Worm (Caenorhabditis elegans): ENCODE measurements around the gene Y62H9A.4.

DNA sequence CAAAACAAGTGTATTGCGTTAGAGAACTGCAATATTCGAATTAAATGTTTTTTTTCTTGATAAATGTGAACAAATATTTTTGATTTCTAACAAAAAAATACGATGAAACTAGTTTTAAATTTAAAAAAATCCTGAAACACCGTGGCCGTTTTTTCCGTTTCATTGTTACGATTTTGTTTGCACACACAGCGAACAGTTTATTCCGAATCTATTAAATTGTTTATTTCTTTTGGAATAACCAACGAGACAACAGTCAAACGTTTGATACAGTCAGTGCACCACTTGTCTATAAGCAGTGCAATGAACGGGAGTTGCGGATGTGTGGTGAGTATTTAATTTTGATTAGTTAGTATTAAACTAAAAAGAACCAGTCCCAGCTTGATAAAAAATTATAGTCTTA lies 36.8 kb downstream of the Y62H9A.4 start, which contains the start of gene Y62H9A.13:
- TF ChIP-seq ama-1 (optimal IDR thresholded peaks at IDR 0.05) (no peak), nhr-77 (tag; optimal IDR thresholded peaks at IDR 0.05) (no peak), nhr-11 (tag; optimal IDR thresholded peaks at IDR 0.05) (no peak), lsy-2 (tag; optimal IDR thresholded peaks at IDR 0.05) (no peak), nhr-25 (tag; optimal IDR thresholded peaks at IDR 0.05) (no peak), zag-1 (tag; optimal IDR thresholded peaks at IDR 0.05) (no peak)
